Fruit fly (Drosophila melanogaster): ENCODE measurements around the gene CG33309.

DNA sequence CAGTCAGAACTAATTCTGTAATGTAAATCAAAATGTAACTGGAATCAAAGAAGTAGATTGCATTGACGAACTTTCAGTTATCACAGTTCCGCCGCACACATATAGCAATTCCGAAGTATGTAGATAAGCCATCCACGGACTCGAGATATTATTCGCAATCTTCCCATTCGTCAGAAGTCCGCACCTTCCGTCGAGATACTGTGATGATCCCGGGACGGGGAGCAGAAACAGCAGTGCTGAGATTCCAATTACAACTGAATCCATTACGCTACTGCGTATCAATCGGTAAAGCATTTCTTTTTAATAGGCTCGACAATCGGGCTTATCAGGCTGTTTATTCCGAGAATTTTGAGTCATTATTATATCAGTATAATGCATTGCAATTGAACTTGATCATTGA, 35.8 kb upstream of the CG33309 start, which contains the start of gene CG4650:
- TF ChIP-seq pb (GFP tag; optimal IDR thresholded peaks at IDR 0.05) (no peak), unpg (GFP tag; optimal IDR thresholded peaks at IDR 0.05) (no peak), CG33213 (GFP tag; optimal IDR thresholded peaks at IDR 0.05) (no peak), CG31388 (GFP tag; optimal IDR thresholded peaks at IDR 0.05) (no peak), dimm (GFP tag; IDR thresholded peaks at IDR 0.05) (no peak), Lhr (GFP tag; optimal IDR thresholded peaks at IDR 0.05) (no peak), CG7271 (tag; optimal IDR thresholded peaks at IDR 0.05) (no peak), yki (optimal IDR thresholded peaks at IDR 0.05) (no peak), insv (GFP tag; optimal IDR thresholded peaks at IDR 0.05) (no peak), Fer1 (GFP tag; optimal IDR thresholded peaks at IDR 0.05) (no peak)

Data from whole organism, embryonic.